Worm (Caenorhabditis elegans) whole organism, L2 larva: ENCODE measurements around the gene str-93.

Experiments used
- C34F6.9 ChIP-seq: fragments of 150-350 bp; optimal IDR thresholded peaks from 2 replicates; lab custom pipeline; 2014; ENCODE audit warnings: missing biosample characterization, missing genetic modification characterization
- F13H6.1 ChIP-seq: sonication (generic microtip); optimal IDR thresholded peaks from 2 replicates; lab custom pipeline; 2016; ENCODE audit warnings: missing genetic modification characterization, missing compliant biosample characterization
- R02D3.7 ChIP-seq: fragments of 150-350 bp; optimal IDR thresholded peaks from 2 replicates; lab custom pipeline; 2014; ENCODE audit warnings: missing biosample characterization, missing genetic modification characterization
- Y55F3AM.14 ChIP-seq: fragments of 200-800 bp; sonication (Bioruptor generic); optimal IDR thresholded peaks from 2 replicates; lab custom pipeline; 2018; ENCODE audit warnings: mild to moderate bottlenecking, missing genetic modification characterization, missing compliant biosample characterization
- ZK546.5 ChIP-seq: sonication (generic microtip); optimal IDR thresholded peaks from 2 replicates; lab custom pipeline; 2017; ENCODE audit warnings: missing biosample characterization, missing genetic modification characterization
- alr-1 ChIP-seq: fragments of 150-350 bp; optimal IDR thresholded peaks from 2 replicates; lab custom pipeline; 2014; ENCODE audit warnings: missing biosample characterization, missing genetic modification characterization
- aly-2 ChIP-seq: fragments of 150-350 bp; optimal IDR thresholded peaks from 2 replicates; lab custom pipeline; 2014; ENCODE audit warnings: missing biosample characterization, missing genetic modification characterization
- blmp-1 ChIP-seq: sonication (generic microtip); optimal IDR thresholded peaks from 2 replicates; lab custom pipeline; 2017; ENCODE audit warnings: missing genetic modification characterization, mild to moderate bottlenecking, missing compliant biosample characterization, antibody characterized with exemption, moderate library complexity; ENCODE audit not compliant: insufficient read depth
- crh-2 ChIP-seq: sonication (generic microtip); optimal IDR thresholded peaks from 2 replicates; lab custom pipeline; 2017; ENCODE audit warnings: missing biosample characterization, missing genetic modification characterization
- dmd-4 ChIP-seq: sonication (generic microtip); optimal IDR thresholded peaks from 2 replicates; lab custom pipeline; 2017; ENCODE audit warnings: missing biosample characterization, missing genetic modification characterization
- egl-27 ChIP-seq: sonication (generic microtip); optimal IDR thresholded peaks from 3 replicates; lab custom pipeline; 2017; ENCODE audit warnings: missing biosample characterization, missing genetic modification reagents, missing genetic modification characterization
- elt-1 ChIP-seq: fragments of 150-350 bp; optimal IDR thresholded peaks from 2 replicates; lab custom pipeline; 2014; ENCODE audit warnings: missing biosample characterization, missing genetic modification characterization
- elt-3 ChIP-seq: sonication (generic microtip); optimal IDR thresholded peaks from 2 replicates; lab custom pipeline; 2017; ENCODE audit warnings: missing biosample characterization, missing genetic modification characterization
- gmeb-1 ChIP-seq: fragments of 150-350 bp; optimal IDR thresholded peaks from 2 replicates; lab custom pipeline; 2014; ENCODE audit warnings: missing biosample characterization, missing genetic modification characterization
- lin-13 ChIP-seq: fragments of 150-350 bp; optimal IDR thresholded peaks from 2 replicates; lab custom pipeline; 2014; ENCODE audit warnings: missing biosample characterization, missing genetic modification reagents, missing genetic modification characterization
- lin-39 ChIP-seq: fragments of 150-350 bp; optimal IDR thresholded peaks from 2 replicates; lab custom pipeline; 2014; ENCODE audit warnings: missing biosample characterization, missing genetic modification reagents, missing genetic modification characterization
- lsy-2 ChIP-seq, 2 experiments: fragments of 150-350 bp in 1 of 2; sonication (generic microtip) in 1 of 2; optimal IDR thresholded peaks; 2 replicates each; lab custom pipeline; 2014 to 2017; ENCODE audit warnings: missing biosample characterization in 2 of 2, missing genetic modification characterization in 2 of 2
- mab-5 ChIP-seq: fragments of 150-350 bp; optimal IDR thresholded peaks from 2 replicates; lab custom pipeline; 2014; ENCODE audit warnings: missing biosample characterization, missing genetic modification characterization
- mbf-1 ChIP-seq: sonication (generic microtip); optimal IDR thresholded peaks from 2 replicates; lab custom pipeline; 2017; ENCODE audit warnings: missing biosample characterization, missing genetic modification characterization
- nhr-11 ChIP-seq: fragments of 150-350 bp; optimal IDR thresholded peaks from 2 replicates; lab custom pipeline; 2014; ENCODE audit warnings: missing biosample characterization, missing genetic modification characterization
- nhr-12 ChIP-seq: fragments of 150-350 bp; optimal IDR thresholded peaks from 2 replicates; lab custom pipeline; 2014; ENCODE audit warnings: missing biosample characterization, missing genetic modification characterization
- nhr-129 ChIP-seq: fragments of 150-350 bp; optimal IDR thresholded peaks from 2 replicates; lab custom pipeline; 2014; ENCODE audit warnings: missing biosample characterization, missing genetic modification characterization
- nhr-21 ChIP-seq: fragments of 150-350 bp; optimal IDR thresholded peaks from 2 replicates; lab custom pipeline; 2014; ENCODE audit warnings: missing biosample characterization, missing genetic modification characterization
- nhr-23 ChIP-seq: fragments of 150-350 bp; optimal IDR thresholded peaks from 2 replicates; lab custom pipeline; 2014; ENCODE audit warnings: missing biosample characterization, missing genetic modification reagents, missing genetic modification characterization
- nhr-237 ChIP-seq: fragments of 150-350 bp; optimal IDR thresholded peaks from 2 replicates; lab custom pipeline; 2014; ENCODE audit warnings: missing biosample characterization, missing genetic modification characterization
- nhr-25 ChIP-seq: fragments of 150-350 bp; sonication (generic microtip); optimal IDR thresholded peaks from 3 replicates; lab custom pipeline; 2014; ENCODE audit warnings: missing biosample characterization, missing genetic modification characterization
- nhr-6 ChIP-seq: fragments of 150-350 bp; optimal IDR thresholded peaks from 2 replicates; lab custom pipeline; 2014; ENCODE audit warnings: missing biosample characterization, missing genetic modification characterization
- nhr-77 ChIP-seq: fragments of 150-350 bp; optimal IDR thresholded peaks from 2 replicates; lab custom pipeline; 2014; ENCODE audit warnings: missing biosample characterization, missing genetic modification characterization
- skn-1 ChIP-seq: sonication (generic microtip); optimal IDR thresholded peaks from 2 replicates; lab custom pipeline; 2017; ENCODE audit warnings: missing biosample characterization, missing genetic modification characterization
- snpc-4 ChIP-seq: fragments of 150-350 bp; optimal IDR thresholded peaks from 2 replicates; lab custom pipeline; 2014; ENCODE audit warnings: missing biosample characterization, missing genetic modification characterization
- unc-39 ChIP-seq: fragments of 150-350 bp; optimal IDR thresholded peaks from 2 replicates; lab custom pipeline; 2014; ENCODE audit warnings: missing biosample characterization, missing genetic modification characterization
- unc-55 ChIP-seq: fragments of 150-350 bp; sonication (generic microtip); optimal IDR thresholded peaks from 3 replicates; lab custom pipeline; 2014; ENCODE audit warnings: missing biosample characterization, missing genetic modification reagents, missing genetic modification characterization
- zag-1 ChIP-seq: fragments of 150-350 bp; optimal IDR thresholded peaks from 2 replicates; lab custom pipeline; 2014; ENCODE audit warnings: missing biosample characterization, missing genetic modification characterization
- ztf-1 ChIP-seq: fragments of 200-800 bp; sonication (Bioruptor generic); conservative IDR thresholded peaks from 2 replicates; pipeline ENCODE4 v1.3.6; 2022; ENCODE audit warnings: missing genetic modification characterization, missing compliant biosample characterization
- ztf-11 ChIP-seq: sonication (generic microtip); optimal IDR thresholded peaks from 2 replicates; lab custom pipeline; 2017; ENCODE audit warnings: missing biosample characterization, missing genetic modification characterization
- ztf-4 ChIP-seq: fragments of 150-350 bp; optimal IDR thresholded peaks from 2 replicates; lab custom pipeline; 2014; ENCODE audit warnings: missing biosample characterization, missing genetic modification characterization

The str-93 gene

DNA sequence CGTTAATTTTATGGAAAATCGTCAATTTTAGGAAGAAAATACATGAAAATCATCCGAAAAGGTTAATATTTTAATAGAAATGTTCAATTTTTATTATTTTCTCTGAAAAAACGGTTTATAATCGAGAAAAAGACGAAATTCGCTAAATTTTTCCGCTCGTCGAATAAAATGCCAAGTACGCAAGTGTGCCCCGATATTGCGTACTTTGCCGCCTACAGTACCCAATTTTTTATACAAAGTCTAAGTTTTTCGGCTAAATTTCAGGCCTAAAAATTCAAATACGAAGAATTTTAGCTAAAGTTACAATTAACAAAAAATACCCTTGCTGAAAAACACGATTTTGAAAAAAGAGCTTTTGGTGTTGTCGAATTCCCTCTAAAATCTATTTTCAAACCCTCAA, 14.4 kb downstream of the str-93 start:
- no peak for TF ChIP-seq lin-13
- TF ChIP-seq blmp-1 (tag; lab: Kevin White, UChicago): no peak
- no peak for TF ChIP-seq crh-2 (tag; lab: Kevin White, UChicago)
- no peak for TF ChIP-seq nhr-237
- TF ChIP-seq zag-1 (tag; lab: Kevin White, UChicago): no peak
- no peak for TF ChIP-seq F13H6.1 (tag; lab: Kevin White, UChicago)
- TF ChIP-seq skn-1 (tag; lab: Kevin White, UChicago): no peak
- no peak for TF ChIP-seq unc-39 (tag; lab: Kevin White, UChicago)
- no peak for TF ChIP-seq ztf-1
- TF ChIP-seq nhr-12 (tag; lab: Kevin White, UChicago): no peak
- TF ChIP-seq ztf-11 (tag; lab: Kevin White, UChicago): no peak
- no peak for TF ChIP-seq ZK546.5 (tag; lab: Kevin White, UChicago)
- no peak for TF ChIP-seq ztf-4
- TF ChIP-seq snpc-4 (tag; lab: Kevin White, UChicago): no peak
- no peak for TF ChIP-seq nhr-6
- TF ChIP-seq nhr-129 (tag; lab: Kevin White, UChicago): no peak
- no peak for TF ChIP-seq lsy-2 (tag; optimal IDR thresholded peaks at IDR 0.05; lab: Kevin White, UChicago)
- no peak for TF ChIP-seq nhr-25
- TF ChIP-seq, all 48 proteins: peak for 0

DNA sequence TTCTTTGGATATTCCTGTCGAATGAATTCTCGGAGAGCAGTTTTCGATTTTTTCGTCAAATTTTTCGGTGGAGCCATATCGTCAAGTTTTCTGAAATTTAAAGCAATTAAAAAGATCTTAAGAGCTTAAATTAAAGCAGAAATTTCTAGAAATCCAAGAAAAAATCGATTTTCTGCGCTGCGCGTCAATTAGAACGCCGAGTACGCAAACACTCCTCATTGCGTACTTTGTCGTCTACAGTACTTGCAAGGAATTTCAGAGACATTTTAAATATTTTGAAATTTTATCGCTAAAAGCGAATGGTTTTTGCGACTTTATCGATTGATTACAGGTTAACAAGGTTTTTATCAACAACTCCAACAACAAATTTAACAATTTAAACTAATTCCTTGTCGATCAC, 18.0 kb downstream of the str-93 start:
- TF ChIP-seq nhr-12 (tag; lab: Kevin White, UChicago): no peak
- TF ChIP-seq nhr-11 (tag; lab: Kevin White, UChicago): no peak
- TF ChIP-seq nhr-23: no peak
- TF ChIP-seq alr-1 (tag; lab: Kevin White, UChicago): no peak

DNA sequence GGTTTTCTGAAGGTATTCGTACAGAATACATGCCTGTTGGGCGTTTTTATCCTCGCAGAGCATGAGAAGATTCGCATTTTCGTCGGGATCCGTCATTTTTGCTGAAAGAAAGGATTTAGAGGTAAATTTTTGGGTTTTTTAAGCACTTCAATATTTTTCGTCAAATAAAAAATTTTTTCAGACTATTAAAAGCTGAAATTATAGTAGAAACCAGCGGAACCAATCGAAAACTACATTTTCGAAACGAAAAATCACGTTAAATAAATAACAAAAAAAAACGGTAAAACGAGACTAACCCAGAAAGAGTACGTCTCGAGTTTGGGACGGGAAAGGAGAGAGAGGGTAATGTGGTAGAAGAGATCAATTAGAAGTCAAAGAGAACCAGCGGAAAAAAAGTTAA, 22.8 kb downstream of the str-93 start, which contains the start of gene fbxa-192:
fbxa-192 (minus strand) TSS at position 101 of the 400 bp plus-strand sequence.
- TF ChIP-seq R02D3.7 (tag; lab: Kevin White, UChicago) (no peak), dmd-4 (no peak), nhr-6 (no peak), nhr-23 (no peak), elt-1 (tag; lab: Kevin White, UChicago) (no peak)
- TF ChIP-seq, all 48 proteins: peak for 0

DNA sequence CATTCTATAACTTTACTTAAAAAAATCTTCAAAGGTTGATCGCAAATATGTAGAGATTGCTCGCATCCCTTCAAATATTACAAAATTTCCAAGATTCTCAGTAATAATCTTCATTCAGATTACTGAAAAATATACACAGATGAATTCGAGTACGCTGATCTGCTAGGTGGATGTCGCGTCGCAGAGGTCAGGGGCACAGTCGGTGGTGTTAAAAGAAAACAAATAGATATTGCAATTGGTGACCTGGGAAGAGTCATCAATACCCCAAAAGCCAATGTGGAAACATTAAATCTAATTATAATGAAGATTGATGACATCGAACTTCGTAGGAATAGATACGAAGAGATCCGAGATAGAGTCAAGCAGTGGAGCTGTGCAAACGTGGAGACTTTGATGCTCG, 44.7 kb downstream of the str-93 start, which contains the start of gene F57G4.10:
F57G4.10 (plus strand) TSS at position 301 of the 400 bp plus-strand sequence.
- no peak for TF ChIP-seq nhr-11 (tag; lab: Kevin White, UChicago)
- TF ChIP-seq elt-3: no peak
- no peak for TF ChIP-seq ztf-4
- TF ChIP-seq Y55F3AM.14 (GFP tag; lab: Kevin White, UChicago): no peak
- TF ChIP-seq gmeb-1 (tag; lab: Kevin White, UChicago): no peak
- no peak for TF ChIP-seq unc-55 (GFP tag; lab: Kevin White, UChicago)
- no peak for TF ChIP-seq elt-1 (tag; lab: Kevin White, UChicago)
- TF ChIP-seq C34F6.9: no peak
- no peak for TF ChIP-seq skn-1 (tag; lab: Kevin White, UChicago)
- TF ChIP-seq alr-1 (tag; lab: Kevin White, UChicago): no peak
- no peak for TF ChIP-seq lin-39 (tag; lab: Kevin White, UChicago)
- TF ChIP-seq dmd-4: no peak
- TF ChIP-seq egl-27 (tag; lab: Kevin White, UChicago): no peak
- TF ChIP-seq ztf-11 (tag; lab: Kevin White, UChicago): no peak
- TF ChIP-seq unc-39 (tag; lab: Kevin White, UChicago): no peak
- TF ChIP-seq mbf-1: no peak
- no peak for TF ChIP-seq nhr-6
- no peak for TF ChIP-seq nhr-25
- no peak for TF ChIP-seq ztf-1
- TF ChIP-seq aly-2 (tag; lab: Kevin White, UChicago): no peak
- TF ChIP-seq, all 48 proteins: peak for 0

DNA sequence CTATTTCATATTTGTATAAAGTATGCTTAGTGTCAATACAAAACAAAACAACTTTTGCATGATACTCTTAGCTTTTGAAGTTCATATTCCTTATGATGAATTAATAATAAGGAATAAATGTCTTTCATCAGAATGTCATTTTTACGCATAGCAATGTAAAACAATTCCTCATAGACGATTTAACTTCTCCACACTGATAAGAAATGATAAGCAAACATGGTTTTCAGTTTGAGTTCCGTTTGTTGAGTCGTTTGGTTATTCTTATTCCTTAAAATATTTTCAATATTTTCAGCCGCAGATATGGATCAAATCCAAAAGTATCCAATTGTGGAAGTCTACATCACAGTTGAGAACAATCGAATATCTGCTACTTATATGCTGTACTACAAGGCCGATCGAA, 48.3 kb downstream of the str-93 start, which contains the start of gene F57G4.11:
F57G4.11 (plus strand) TSS at position 301 of the 400 bp plus-strand sequence.
- TF ChIP-seq ztf-1 (no peak), elt-1 (tag; lab: Kevin White, UChicago) (no peak)
- TF ChIP-seq, all 48 proteins: peak for 0

DNA sequence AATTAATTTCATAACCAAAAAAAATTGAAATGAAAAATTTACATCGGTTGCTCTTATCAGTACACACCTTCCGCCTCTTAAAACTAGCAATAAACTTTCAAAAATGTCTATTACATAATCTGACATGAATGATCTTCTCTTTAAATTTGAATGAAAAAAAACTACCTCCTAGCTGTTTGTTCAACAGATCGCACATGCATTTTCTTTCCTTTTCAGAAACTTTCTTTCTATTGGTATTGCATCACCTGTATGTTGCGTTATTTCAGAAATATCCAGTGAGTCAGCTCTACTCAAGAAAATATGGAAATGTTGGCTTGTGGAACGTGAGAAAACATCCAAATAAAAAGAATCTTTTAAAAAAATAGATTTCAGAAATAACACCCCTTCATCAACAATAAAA, 50.0 kb downstream of the str-93 start, which contains the start of gene F57G4.1:
F57G4.1 (plus strand) TSS at position 301 of the 400 bp plus-strand sequence.
- TF ChIP-seq F13H6.1 (tag; lab: Kevin White, UChicago) (no peak), skn-1 (tag; lab: Kevin White, UChicago) (no peak), nhr-21 (no peak), mab-5 (tag; lab: Kevin White, UChicago) (no peak), zag-1 (tag; lab: Kevin White, UChicago) (no peak), nhr-23 (no peak), nhr-77 (tag; lab: Kevin White, UChicago) (no peak), nhr-237 (no peak), ztf-1 (no peak), ztf-11 (tag; lab: Kevin White, UChicago) (no peak), elt-3 (no peak)
